Fruit fly (Drosophila melanogaster): ENCODE measurements around the gene CG16711.

CG16711 gene

dm6 chr3L:9695647-9696046 is 8.5 kb upstream of the CG16711 start (continued):
- TF ChIP-seq HLH3B (GFP tag; IDR thresholded peaks at IDR 0.05), result no peak
- TF ChIP-seq Drgx (GFP tag; IDR thresholded peaks at IDR 0.05), result 0 out of 2 replicates have a peak, but pooled peaks have one; percentile 27
- no peak for TF ChIP-seq Spps (tag; optimal IDR thresholded peaks at IDR 0.05)
- no peak for TF ChIP-seq CG15514 (GFP tag; optimal IDR thresholded peaks at IDR 0.05)
- no peak for TF ChIP-seq fd64A (GFP tag; optimal IDR thresholded peaks at IDR 0.05)
- TF ChIP-seq CG13894 (tag; optimal IDR thresholded peaks at IDR 0.05), result no peak
- TF ChIP-seq jigr1 (GFP tag; IDR thresholded peaks at IDR 0.05), result no peak
- no peak for TF ChIP-seq Mrtf (GFP tag; IDR thresholded peaks at IDR 0.05)
- no peak for TF ChIP-seq nau (GFP tag; optimal IDR thresholded peaks at IDR 0.05)
- TF ChIP-seq cato (GFP tag; optimal IDR thresholded peaks at IDR 0.05; ENCODE audit: borderline replicate concordance), result no peak
- peak; percentile 13 for TF ChIP-seq CG18619 (GFP tag; optimal IDR thresholded peaks at IDR 0.05)
- TF ChIP-seq MTF-1 (GFP tag; optimal IDR thresholded peaks at IDR 0.05; ENCODE audit: borderline replicate concordance), result no peak
- peak; percentile 6 for TF ChIP-seq Vsx1 (GFP tag; optimal IDR thresholded peaks at IDR 0.05)
- no peak for TF ChIP-seq CG12155 (GFP tag; optimal IDR thresholded peaks at IDR 0.05)
- TF ChIP-seq Sry-δ (GFP tag; optimal IDR thresholded peaks at IDR 0.05), result no peak
- TF ChIP-seq Dfd (GFP tag; optimal IDR thresholded peaks at IDR 0.05), result no peak
- peak; percentile 61 for TF ChIP-seq CG10209 (GFP tag; optimal IDR thresholded peaks at IDR 0.05)
- peak; percentile 10 for TF ChIP-seq salm (tag; optimal IDR thresholded peaks at IDR 0.05)
- TF ChIP-seq bab2 (GFP tag; optimal IDR thresholded peaks at IDR 0.05), result peak; percentile 11
- TF ChIP-seq Lim3 (GFP tag; IDR thresholded peaks at IDR 0.05), result no peak
- no peak for TF ChIP-seq CG4360 (GFP tag; IDR thresholded peaks at IDR 0.05)
- TF ChIP-seq bsh (GFP tag; optimal IDR thresholded peaks at IDR 0.05), result peak in 1 of 2 experiments; percentile 21
- no peak for TF ChIP-seq CG4820 (GFP tag; optimal IDR thresholded peaks at IDR 0.05)
- TF ChIP-seq Rfx (GFP tag; IDR thresholded peaks at IDR 0.05), result no peak
- TF ChIP-seq Mes4 (GFP tag; optimal IDR thresholded peaks at IDR 0.05), result no peak
- TF ChIP-seq CG3838 (GFP tag; optimal IDR thresholded peaks at IDR 0.05), result no peak
- no peak for TF ChIP-seq stwl (tag; optimal IDR thresholded peaks at IDR 0.05)
- no peak for TF ChIP-seq CG14860 (GFP tag; IDR thresholded peaks at IDR 0.05; ENCODE audit: partially characterized antibody)
- peak; percentile 24 for TF ChIP-seq CG6689 (GFP tag; IDR thresholded peaks at IDR 0.05)
- TF ChIP-seq ranshi (GFP tag; IDR thresholded peaks at IDR 0.05), result no peak
- TF ChIP-seq org-1 (GFP tag; optimal IDR thresholded peaks at IDR 0.05), result peak; percentile 20
- TF ChIP-seq Xrp1 (GFP tag; IDR thresholded peaks at IDR 0.05), result peak; percentile 26; the same call in 1 of the 2 replicates
- TF ChIP-seq Lpt (GFP tag; optimal IDR thresholded peaks at IDR 0.05), result no peak
- TF ChIP-seq Ssrp (tag; optimal IDR thresholded peaks at IDR 0.05), result peak; percentile 34
- no peak for TF ChIP-seq CG11247 (GFP tag; IDR thresholded peaks at IDR 0.05)
- TF ChIP-seq cad (GFP tag; optimal IDR thresholded peaks at IDR 0.05), result no peak
- peak; percentile 74 for TF ChIP-seq gem (tag; optimal IDR thresholded peaks at IDR 0.05)
- no peak for TF ChIP-seq D19B (GFP tag; optimal IDR thresholded peaks at IDR 0.05)
- no peak for TF ChIP-seq CG12219 (GFP tag; optimal IDR thresholded peaks at IDR 0.05)
- TF ChIP-seq CG12659 (GFP tag; optimal IDR thresholded peaks at IDR 0.05), result peak; percentile 34
- no peak for TF ChIP-seq CG4328 (GFP tag; optimal IDR thresholded peaks at IDR 0.05)
- no peak for TF ChIP-seq CG10565 (GFP tag; optimal IDR thresholded peaks at IDR 0.05)
- TF ChIP-seq CG10654 (GFP tag; optimal IDR thresholded peaks at IDR 0.05), result no peak
- peak; percentile 10 for TF ChIP-seq nerfin-1 (tag; optimal IDR thresholded peaks at IDR 0.05)
- no peak for TF ChIP-seq Dip2 (GFP tag; IDR thresholded peaks at IDR 0.05)
- no peak for TF ChIP-seq Oaz (GFP tag; IDR thresholded peaks at IDR 0.05)
- TF ChIP-seq dimm (GFP tag; IDR thresholded peaks at IDR 0.05), result no peak
- TF ChIP-seq gce (GFP tag; IDR thresholded peaks at IDR 0.05), result no peak
- peak; percentile 19 for TF ChIP-seq CG3281 (GFP tag; optimal IDR thresholded peaks at IDR 0.05)
- TF ChIP-seq NK7.1 (GFP tag; optimal IDR thresholded peaks at IDR 0.05), result no peak
- TF ChIP-seq Bteb2 (GFP tag; optimal IDR thresholded peaks at IDR 0.05), result no peak
- TF ChIP-seq fd96Cb (tag; optimal IDR thresholded peaks at IDR 0.05), result no peak

Data from whole organism, embryonic.